Worm (Caenorhabditis elegans): Measurements from ENCODE around the gene B0462.4.

DNA sequence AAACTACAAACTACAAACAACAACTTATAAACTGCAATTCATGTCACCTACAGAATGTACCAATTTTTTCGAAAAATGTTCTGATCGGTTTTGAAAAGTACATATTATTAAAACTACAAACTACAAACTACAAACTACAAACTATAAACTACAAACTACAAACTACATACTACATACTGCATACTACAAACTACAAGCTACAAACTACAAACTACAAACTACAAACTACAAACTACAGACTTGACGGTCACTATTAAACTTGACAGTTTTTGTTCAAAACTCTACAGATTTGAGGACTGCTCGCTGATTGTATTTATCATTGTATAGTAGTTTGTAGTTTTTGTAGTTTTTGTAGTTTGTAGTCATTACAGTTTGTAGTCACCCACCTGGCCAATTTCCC is 23.3 kb upstream of the B0462.4 start:
- TF ChIP-seq jun-1 (tag; optimal IDR thresholded peaks at IDR 0.05) (no peak), lim-7 (GFP tag; IDR thresholded peaks at IDR 0.05) (no peak), nhr-11 (tag; optimal IDR thresholded peaks at IDR 0.05) (no peak)
